Worm (Caenorhabditis elegans) whole organism, L4/young adult: Measurements from ENCODE around the gene smg-9.
A peak's percentile ranks its signal among the peaks of the same experiment; 100 is the strongest.

ENCODE experiments used
- W03F9.2 ChIP-seq: fragments of 150-350 bp; optimal IDR thresholded peaks from 2 replicates; lab custom pipeline; 2014; ENCODE audit warnings: missing biosample characterization, missing genetic modification characterization
- dao-5 ChIP-seq: sonication (generic microtip); optimal IDR thresholded peaks from 2 replicates; lab custom pipeline; 2016; ENCODE audit warnings: missing genotype, missing genetic modification characterization, moderate library complexity, missing compliant biosample characterization
- him-1 ChIP-seq: sonication (generic microtip); optimal IDR thresholded peaks from 2 replicates; lab custom pipeline; 2016; ENCODE audit warnings: missing genotype, missing genetic modification reagents, missing genetic modification characterization, missing compliant biosample characterization

Gene smg-9

DNA sequence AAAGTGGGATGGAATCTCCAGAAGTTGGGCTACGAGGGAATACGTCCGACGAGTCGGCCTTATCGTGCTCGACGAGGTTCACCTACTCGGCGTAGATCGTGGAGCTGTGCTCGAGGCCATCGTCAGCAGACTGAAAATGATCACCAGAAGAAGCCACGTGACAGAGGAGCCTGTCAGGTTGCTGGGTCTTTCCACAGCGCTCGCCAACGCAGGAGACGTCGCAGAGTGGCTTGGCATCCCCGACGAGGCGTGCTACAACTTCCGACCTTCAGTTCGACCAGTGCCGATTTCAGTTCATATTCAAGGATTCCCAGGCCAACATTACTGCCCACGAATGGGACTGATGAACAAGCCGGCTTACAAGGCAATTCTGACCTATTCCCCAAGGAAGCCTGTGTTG lies 18.4 kb upstream of the smg-9 start:
- TF ChIP-seq him-1 (tag; lab: Kevin White, UChicago) (no peak), dao-5 (tag; lab: Kevin White, UChicago) (no peak), W03F9.2 (no peak)

- TF ChIP-seq dao-5 (tag; lab: Kevin White, UChicago) (no peak), him-1 (tag; lab: Kevin White, UChicago) (no peak), W03F9.2 (no peak)
These were observed 16.2 kb upstream of the smg-9 start for ce11 chrII:14768804-14769203.

DNA sequence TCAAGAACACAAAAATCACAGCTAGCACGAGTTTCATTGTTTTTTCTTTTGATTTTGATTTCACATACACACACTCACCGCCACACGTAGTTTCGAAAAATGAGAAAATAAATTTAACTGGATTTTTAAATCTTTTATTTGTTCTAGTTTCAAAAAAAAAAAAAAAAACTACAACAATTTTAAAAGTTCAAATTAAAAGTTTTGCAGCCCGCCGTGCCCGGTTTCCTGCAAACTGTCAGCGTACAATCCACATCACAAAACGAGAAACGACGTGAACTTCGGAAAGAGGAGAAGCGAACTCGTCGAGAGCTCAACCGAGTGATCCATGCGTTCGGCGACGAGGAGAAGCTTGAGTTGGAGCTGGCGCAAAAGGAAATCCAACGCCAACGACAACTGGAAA lies 5.1 kb upstream of the smg-9 start, which contains the start of gene Y54E2A.5:
Gene Y54E2A.5 (minus strand): TSS at position 101 of the 400 bp plus-strand sequence.
- TF ChIP-seq him-1 (tag; lab: Kevin White, UChicago): no peak
- no peak for TF ChIP-seq W03F9.2
- no peak for TF ChIP-seq dao-5 (tag; lab: Kevin White, UChicago)

ce11 chrII:14753858-14754750 lies 1.5 kb upstream of the smg-9 start, which contains the start of the genes tac-1 and Y54E2A.4:
Gene tac-1, minus strand, starts transcription at chrII:14753877.
Gene Y54E2A.4, plus strand, starts transcription at chrII:14754622.
- TF ChIP-seq dao-5 (tag; lab: Kevin White, UChicago): no peak
- TF ChIP-seq W03F9.2: peak; percentile 7
- TF ChIP-seq him-1 (tag; lab: Kevin White, UChicago): no peak

ce11 chrII:14753246-14753645 lies 597 bp upstream of the smg-9 start:
- TF ChIP-seq dao-5 (tag; lab: Kevin White, UChicago) (no peak), W03F9.2 (no peak), him-1 (tag; lab: Kevin White, UChicago) (no peak)

- TF ChIP-seq him-1 (tag; lab: Kevin White, UChicago): no peak
- no peak for TF ChIP-seq dao-5 (tag; lab: Kevin White, UChicago)
- TF ChIP-seq W03F9.2: no peak
These were observed 7.5 kb downstream of the smg-9 start for ce11 chrII:14745127-14745526.

ce11 chrII:14739143-14739542 lies 13.5 kb downstream of the smg-9 start, which contains the start of gene npr-34:
Gene npr-34, minus strand, starts transcription at chrII:14739243.
- TF ChIP-seq him-1 (tag; lab: Kevin White, UChicago) (no peak), dao-5 (tag; lab: Kevin White, UChicago) (no peak), W03F9.2 (no peak)

ce11 chrII:14733424-14733823 lies 19.2 kb downstream of the smg-9 start, which contains the start of gene glna-1:
Gene glna-1, minus strand, starts transcription at chrII:14733524.
- TF ChIP-seq W03F9.2: no peak
- no peak for TF ChIP-seq dao-5 (tag; lab: Kevin White, UChicago)
- no peak for TF ChIP-seq him-1 (tag; lab: Kevin White, UChicago)

DNA sequence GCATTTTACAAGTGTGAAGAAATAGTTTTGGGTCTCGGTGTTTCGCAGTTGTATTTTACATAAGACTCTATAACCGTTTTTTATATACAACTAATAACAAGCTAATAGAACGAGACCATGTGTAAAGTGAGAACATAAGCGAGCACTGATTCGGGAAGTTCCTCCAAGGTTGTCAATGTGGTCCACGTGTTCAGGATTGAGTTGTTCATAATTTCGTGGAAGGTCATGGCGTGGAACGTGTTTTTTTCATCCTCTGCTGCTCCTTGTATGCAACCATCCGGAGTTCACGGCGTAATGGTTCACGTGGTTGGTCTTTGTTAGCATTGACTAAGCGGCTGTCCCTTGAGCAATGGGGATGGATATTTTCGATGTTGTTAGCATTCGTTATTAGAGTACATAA lies 24.5 kb downstream of the smg-9 start:
- TF ChIP-seq him-1 (tag; lab: Kevin White, UChicago) (no peak), W03F9.2 (no peak), dao-5 (tag; lab: Kevin White, UChicago) (no peak)

DNA sequence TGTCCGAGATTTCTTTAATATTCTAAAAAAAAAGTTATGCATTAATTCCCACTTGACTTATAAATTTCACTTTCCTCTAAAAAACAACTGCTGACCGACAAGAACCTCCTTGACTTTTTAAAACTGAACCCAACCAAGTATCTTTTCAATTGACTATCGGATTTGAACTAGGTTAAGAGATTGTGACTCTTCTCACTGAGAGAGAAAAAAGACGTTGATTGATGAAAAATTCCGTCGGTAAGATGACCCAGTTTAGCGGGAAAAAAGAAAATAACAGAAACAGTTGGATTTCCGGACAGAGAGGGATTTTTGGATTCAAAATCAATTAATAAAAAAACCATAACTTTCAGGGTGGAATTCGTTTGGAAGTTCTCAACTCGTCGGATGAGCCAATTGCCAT lies 46.2 kb downstream of the smg-9 start:
- TF ChIP-seq dao-5 (tag; lab: Kevin White, UChicago) (no peak), W03F9.2 (no peak), him-1 (tag; lab: Kevin White, UChicago) (no peak)

DNA sequence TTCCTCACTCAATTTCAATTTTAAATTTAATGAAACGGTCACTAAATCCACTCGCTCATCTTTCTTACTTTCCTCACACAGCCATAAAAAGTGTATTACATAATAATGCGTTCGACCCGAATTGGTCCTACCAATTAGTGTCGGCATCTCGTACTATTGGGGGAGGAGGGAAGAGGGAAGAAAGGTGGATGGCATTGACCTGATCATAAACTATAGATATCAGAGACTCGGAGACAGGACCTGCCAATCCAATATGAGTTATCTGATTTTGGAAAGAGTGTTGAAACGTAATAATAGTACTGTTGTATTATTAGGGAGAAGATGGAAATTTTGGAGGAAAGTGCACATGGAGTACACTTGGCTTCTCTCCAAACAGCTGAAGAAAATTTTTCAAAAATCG lies 46.7 kb downstream of the smg-9 start:
- TF ChIP-seq him-1 (tag; lab: Kevin White, UChicago) (no peak), dao-5 (tag; lab: Kevin White, UChicago) (no peak), W03F9.2 (no peak)

DNA sequence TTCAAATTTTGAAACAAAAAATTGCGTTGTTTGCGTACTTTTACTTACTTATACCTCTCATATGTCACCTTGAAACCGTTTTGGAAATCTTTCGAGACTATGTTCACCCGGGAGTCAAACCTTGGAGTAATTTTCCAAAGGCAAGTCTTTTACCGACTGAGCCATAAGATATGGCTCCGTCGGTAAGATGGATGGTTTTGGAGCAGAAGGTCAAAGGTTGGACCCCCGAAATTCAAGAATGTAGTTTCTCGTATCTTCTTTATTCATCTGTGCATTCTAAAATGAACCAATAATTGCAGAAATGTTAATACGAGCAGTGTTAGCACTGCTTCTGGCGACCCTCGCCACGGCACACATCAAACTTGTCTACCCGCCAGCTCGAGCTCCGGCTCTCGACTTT lies 47.4 kb downstream of the smg-9 start, which contains the start of gene C09F9.2:
Gene C09F9.2 (plus strand): TSS at position 301 of the 400 bp plus-strand sequence.
- TF ChIP-seq W03F9.2 (no peak), him-1 (tag; lab: Kevin White, UChicago) (no peak), dao-5 (tag; lab: Kevin White, UChicago) (no peak)

DNA sequence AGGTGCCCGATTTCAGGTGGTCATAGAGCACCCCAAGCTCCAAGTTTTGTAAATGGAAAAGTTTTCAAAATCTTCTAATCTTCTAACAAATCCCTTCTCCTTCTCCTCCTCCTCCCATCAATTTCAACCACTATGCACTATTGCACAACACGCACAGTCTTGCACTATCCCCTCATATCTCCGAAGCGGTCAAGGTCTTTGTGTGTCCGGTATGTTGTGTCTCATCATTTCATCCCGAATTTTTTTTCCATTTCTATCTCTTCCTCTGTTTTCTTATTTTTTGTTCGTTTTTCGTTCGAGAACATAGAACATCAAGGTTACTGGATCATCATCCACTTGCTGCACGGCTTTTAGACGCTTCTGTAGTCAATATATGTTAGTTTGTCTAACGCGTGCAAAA lies 48.4 kb downstream of the smg-9 start:
- TF ChIP-seq W03F9.2 (no peak), him-1 (tag; lab: Kevin White, UChicago) (no peak), dao-5 (tag; lab: Kevin White, UChicago) (no peak)

DNA sequence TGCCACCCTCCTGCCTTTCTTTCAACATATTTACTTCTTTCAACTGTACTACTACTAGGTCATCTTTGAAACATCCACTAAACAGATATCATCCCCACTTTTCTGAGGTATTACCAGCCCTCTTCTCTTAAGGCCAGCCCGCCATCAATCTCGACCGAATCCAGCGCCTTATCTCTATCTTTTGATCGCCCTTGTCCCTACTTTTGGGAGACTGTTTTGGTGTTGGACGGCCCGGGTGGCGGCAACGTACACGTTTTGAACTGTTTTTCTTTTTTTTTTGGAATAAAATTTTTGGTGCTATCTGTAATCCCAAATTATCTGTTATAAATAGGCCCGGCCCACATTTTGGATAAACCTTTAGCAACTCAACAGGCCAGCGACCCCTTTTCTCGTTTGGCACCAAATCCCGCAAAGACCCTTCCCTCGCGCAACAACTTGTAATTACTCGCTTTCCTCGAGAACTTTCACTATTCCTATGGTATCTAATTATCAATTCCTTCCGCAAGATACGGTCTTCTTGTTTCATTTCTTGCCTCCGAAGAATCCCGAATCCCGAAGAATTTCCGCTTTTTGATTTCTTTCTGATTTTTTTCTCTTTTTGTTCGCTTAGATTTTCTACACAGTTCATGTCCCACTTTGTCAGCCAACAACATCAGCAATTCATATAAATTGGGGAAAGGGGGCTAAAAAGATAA lies 49.3 kb downstream of the smg-9 start:
- TF ChIP-seq him-1 (tag; lab: Kevin White, UChicago) (no peak), dao-5 (tag; lab: Kevin White, UChicago) (no peak), W03F9.2 (no peak)
